Worm (Caenorhabditis elegans) whole organism, young adult: Measurements from ENCODE around the gene F26D2.15.

Experiments used
- B0035.1 ChIP-seq: sonication (generic microtip); optimal IDR thresholded peaks from 2 replicates; lab custom pipeline; 2016; ENCODE audit warnings: missing genetic modification characterization, mild to moderate bottlenecking, missing compliant biosample characterization, missing genotype, missing genetic modification reagents
- B0261.1 ChIP-seq: sonication (generic microtip); optimal IDR thresholded peaks from 2 replicates; lab custom pipeline; 2016; ENCODE audit warnings: mild to moderate bottlenecking, missing genetic modification characterization, moderate library complexity, missing compliant biosample characterization
- F49E8.2 ChIP-seq: sonication (generic microtip); optimal IDR thresholded peaks from 3 replicates; lab custom pipeline; 2017; ENCODE audit warnings: missing genetic modification characterization, mild to moderate bottlenecking, missing compliant biosample characterization, antibody characterized with exemption, moderate library complexity; ENCODE audit not compliant: insufficient read depth
- K12H6.12 ChIP-seq: fragments of 200-800 bp; sonication (Bioruptor generic); optimal IDR thresholded peaks from 2 replicates; lab custom pipeline; 2018; ENCODE audit warnings: mild to moderate bottlenecking, missing genetic modification characterization, missing compliant biosample characterization
- T26A5.8 ChIP-seq: sonication (generic microtip); optimal IDR thresholded peaks from 2 replicates; lab custom pipeline; 2016; ENCODE audit warnings: missing genetic modification characterization, missing compliant biosample characterization
- Y53G8AR.9 ChIP-seq: fragments of 200-800 bp; sonication (Bioruptor generic); conservative IDR thresholded peaks from 2 replicates; pipeline ENCODE4 v1.3.6; 2022; ENCODE audit warnings: missing genetic modification reagents, missing genetic modification characterization, missing compliant biosample characterization
- Y56A3A.18 ChIP-seq: fragments of 200-800 bp; sonication (Bioruptor generic); IDR thresholded peaks from 2 replicates; pipeline ENCODE4 v1.3.6; 2022; ENCODE audit warnings: missing genetic modification reagents, missing genetic modification characterization, missing compliant biosample characterization
- attf-3 ChIP-seq: fragments of 200-800 bp; sonication (Bioruptor generic); conservative IDR thresholded peaks from 2 replicates; pipeline ENCODE4 v1.3.6; 2022; ENCODE audit warnings: missing genetic modification reagents, missing genetic modification characterization, missing compliant biosample characterization
- dox-1 ChIP-seq: fragments of 200-800 bp; sonication (Bioruptor generic); IDR thresholded peaks from 2 replicates; pipeline ENCODE4 v1.3.6; 2022; ENCODE audit warnings: missing genetic modification reagents, missing genetic modification characterization, missing compliant biosample characterization
- him-1 ChIP-seq: sonication (generic microtip); optimal IDR thresholded peaks from 2 replicates; lab custom pipeline; 2016; ENCODE audit warnings: missing genotype, missing genetic modification reagents, missing genetic modification characterization, missing compliant biosample characterization
- let-526 ChIP-seq: fragments of 200-800 bp; sonication (Bioruptor generic); IDR thresholded peaks from 2 replicates; pipeline ENCODE4 v1.3.6; 2022; ENCODE audit warnings: missing genetic modification reagents, missing genetic modification characterization, missing compliant biosample characterization
- lin-26 ChIP-seq: fragments of 200-800 bp; sonication (Bioruptor generic); IDR thresholded peaks from 2 replicates; pipeline ENCODE4 v1.3.6; 2022; ENCODE audit warnings: missing genetic modification reagents, missing genetic modification characterization, missing compliant biosample characterization
- lsl-1 ChIP-seq: fragments of 200-800 bp; sonication (Bioruptor generic); optimal IDR thresholded peaks from 2 replicates; lab custom pipeline; 2018; ENCODE audit warnings: mild to moderate bottlenecking, missing genetic modification characterization, moderate library complexity, missing compliant biosample characterization
- mel-28 ChIP-seq: sonication (generic microtip); optimal IDR thresholded peaks from 2 replicates; lab custom pipeline; 2016; ENCODE audit warnings: borderline replicate concordance, mild to moderate bottlenecking, missing genetic modification characterization, missing compliant biosample characterization
- nfyb-1 ChIP-seq: fragments of 200-800 bp; sonication (Bioruptor generic); IDR thresholded peaks from 2 replicates; pipeline ENCODE4 v1.3.6; 2022; ENCODE audit warnings: missing genetic modification reagents, missing genetic modification characterization, missing compliant biosample characterization
- nhr-90 ChIP-seq: sonication (generic microtip); optimal IDR thresholded peaks from 2 replicates; lab custom pipeline; 2016; ENCODE audit warnings: missing genotype, mild to moderate bottlenecking, missing genetic modification characterization, missing compliant biosample characterization
- pbrm-1 ChIP-seq: fragments of 200-800 bp; sonication (Bioruptor generic); IDR thresholded peaks from 2 replicates; pipeline ENCODE4 v1.3.6; 2022; ENCODE audit warnings: missing genetic modification reagents, missing genetic modification characterization, missing compliant biosample characterization
- rcor-1 ChIP-seq: fragments of 200-800 bp; sonication (Bioruptor generic); IDR thresholded peaks from 2 replicates; pipeline ENCODE4 v1.3.6; 2022; ENCODE audit warnings: missing genetic modification reagents, missing genetic modification characterization, missing compliant biosample characterization
- repo-1 ChIP-seq: sonication (generic microtip); optimal IDR thresholded peaks from 2 replicates; lab custom pipeline; 2017; ENCODE audit warnings: mild to moderate bottlenecking, missing genetic modification characterization, missing compliant biosample characterization
- rpc-1 ChIP-seq, 2 experiments: fragments of 150-350 bp in 1 of 2; sonication (generic microtip) in 1 of 2; optimal IDR thresholded peaks; 2 replicates each; lab custom pipeline; 2014 to 2018; ENCODE audit warnings: missing biosample characterization in 1 of 2, missing genetic modification characterization in 1 of 2, missing genetic modification reagents in 1 of 2, missing genotype in 1 of 2
- sdz-38 ChIP-seq: sonication (generic microtip); optimal IDR thresholded peaks from 2 replicates; lab custom pipeline; 2016; ENCODE audit warnings: missing genotype, missing genetic modification characterization, missing compliant biosample characterization
- snpc-1.1 ChIP-seq: sonication (generic microtip); optimal IDR thresholded peaks from 2 replicates; lab custom pipeline; 2017; ENCODE audit warnings: missing genetic modification characterization, mild to moderate bottlenecking, missing compliant biosample characterization, antibody characterized with exemption, moderate library complexity, missing genotype, missing genetic modification reagents; ENCODE audit not compliant: insufficient read depth
- snpc-4 ChIP-seq, 5 experiments: fragments of 150-350 bp in 1 of 5; sonication (generic microtip) in 4 of 5; optimal IDR thresholded peaks; 2 replicates each; lab custom pipeline; 2014 to 2018; ENCODE audit warnings: missing genetic modification characterization in 5 of 5, missing biosample characterization in 3 of 5, antibody characterized with exemption in 2 of 5, mild to moderate bottlenecking in 2 of 5, missing compliant biosample characterization in 2 of 5, missing genotype in 2 of 5, moderate library complexity in 2 of 5, missing genetic modification reagents in 1 of 5
- tbp1 ChIP-seq: fragments of 200-800 bp; sonication (Bioruptor generic); optimal IDR thresholded peaks from 2 replicates; lab custom pipeline; 2018; ENCODE audit warnings: mild to moderate bottlenecking, missing genetic modification characterization, missing compliant biosample characterization
- zim-3 ChIP-seq: sonication (generic microtip); optimal IDR thresholded peaks from 2 replicates; lab custom pipeline; 2017; ENCODE audit warnings: mild to moderate bottlenecking, missing genetic modification characterization, moderate library complexity, missing compliant biosample characterization
- ztf-28 ChIP-seq: fragments of 200-800 bp; sonication (Bioruptor generic); IDR thresholded peaks from 2 replicates; pipeline ENCODE4 v1.3.6; 2022; ENCODE audit warnings: missing genetic modification reagents, missing genetic modification characterization, missing compliant biosample characterization
- ztf-3 ChIP-seq: fragments of 200-800 bp; sonication (Bioruptor generic); optimal IDR thresholded peaks from 2 replicates; lab custom pipeline; 2018; ENCODE audit warnings: mild to moderate bottlenecking, missing genetic modification characterization, missing compliant biosample characterization

F26D2.15 gene

ce11 chrV:16471995-16472563 lies 34.4 kb downstream of the F26D2.15 start, which contains the start of gene srw-35:
Gene srw-35 (plus strand): TSS chrV:16472513.
- 0 out of 2 replicates have a peak, but pooled peaks have one; percentile 14 for TF ChIP-seq ztf-28 (GFP tag; lab: Robert Waterston, UW)
- TF ChIP-seq dox-1, result no peak
- peak; percentile 76 for TF ChIP-seq snpc-1.1 (tag; lab: Kevin White, UChicago)
- TF ChIP-seq snpc-4 (GFP tag; optimal IDR thresholded peaks at IDR 0.05; lab: Kevin White, UChicago), result peak; percentile 26
- peak in 3 of 4 experiments; percentile 23 to 94 (median 82) for TF ChIP-seq snpc-4 (tag; optimal IDR thresholded peaks at IDR 0.05; lab: Kevin White, UChicago)
- no peak for TF ChIP-seq Y53G8AR.9 (GFP tag; lab: Robert Waterston, UW)

DNA sequence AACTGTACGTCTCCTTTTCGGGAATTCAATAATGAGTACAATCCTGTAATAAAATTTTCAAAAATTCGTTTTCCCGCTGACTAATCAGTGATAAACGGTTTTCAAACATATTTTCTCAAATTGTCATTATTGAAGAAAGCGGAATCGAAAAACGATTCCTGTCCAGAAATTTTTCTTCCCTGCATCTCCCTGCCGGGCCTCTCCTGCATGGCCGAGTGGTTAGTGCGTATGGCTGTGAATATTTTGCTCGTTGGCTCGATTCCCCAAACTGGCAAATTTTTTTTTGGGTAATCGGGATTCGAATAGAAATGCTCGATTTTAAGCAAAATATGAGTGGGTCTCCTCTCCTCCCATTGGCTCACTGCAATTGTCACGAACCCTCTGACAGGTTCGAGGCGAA lies 37.0 kb downstream of the F26D2.15 start:
- TF ChIP-seq lin-26 (GFP tag; lab: Robert Waterston, UW), result 0 out of 2 replicates have a peak, but pooled peaks have one; percentile 14
- TF ChIP-seq tbp1 (GFP tag; lab: Kevin White, UChicago), result peak; percentile 82
- 0 out of 2 replicates have a peak, but pooled peaks have one; percentile 49 for TF ChIP-seq Y56A3A.18
- TF ChIP-seq B0261.1 (tag; lab: Kevin White, UChicago), result peak; percentile 62
- TF ChIP-seq rpc-1 (optimal IDR thresholded peaks at IDR 0.05; lab: Kevin White, UChicago), result peak; percentile 4
- peak; percentile 55 for TF ChIP-seq rpc-1 (tag; optimal IDR thresholded peaks at IDR 0.05; lab: Kevin White, UChicago)
- 0 out of 2 replicates have a peak, but pooled peaks have one; percentile 23 for TF ChIP-seq nfyb-1
- TF ChIP-seq pbrm-1, result 0 out of 2 replicates have a peak, but pooled peaks have one; percentile 24
- TF ChIP-seq, all 124 proteins: peak for 7; not testable (repeated sequence) for 117

ce11 chrV:16479275-16479674 lies 41.6 kb downstream of the F26D2.15 start, which contains the start of gene T08G3.11:
Gene T08G3.11 (minus strand): TSS chrV:16479375.
- no peak for TF ChIP-seq B0035.1 (tag; lab: Kevin White, UChicago)
- no peak for TF ChIP-seq tbp1 (GFP tag; lab: Kevin White, UChicago)
- no peak for TF ChIP-seq nhr-90 (tag; lab: Kevin White, UChicago)

- no peak for TF ChIP-seq T26A5.8 (tag; lab: Kevin White, UChicago)
- no peak for TF ChIP-seq let-526
- no peak for TF ChIP-seq Y53G8AR.9 (GFP tag; lab: Robert Waterston, UW)
- no peak for TF ChIP-seq him-1
- TF ChIP-seq zim-3, result no peak
- no peak for TF ChIP-seq K12H6.12
- no peak for TF ChIP-seq snpc-4 (GFP tag; optimal IDR thresholded peaks at IDR 0.05; lab: Kevin White, UChicago)
- TF ChIP-seq snpc-4 (tag; optimal IDR thresholded peaks at IDR 0.05; lab: Kevin White, UChicago), result no peak
- TF ChIP-seq rcor-1 (GFP tag; lab: Robert Waterston, UW), result no peak
- no peak for TF ChIP-seq attf-3 (GFP tag; lab: Robert Waterston, UW)
- TF ChIP-seq lsl-1 (GFP tag; lab: Kevin White, UChicago), result no peak
- TF ChIP-seq sdz-38 (tag; lab: Kevin White, UChicago), result no peak
Observed at ce11 chrV:16480919-16481630, 43.4 kb downstream of the F26D2.15 start, which contains the start of the genes F57E7.4 and spig-6. Gene F57E7.4 (minus strand): TSS chrV:16481019. Gene spig-6 (plus strand): TSS chrV:16481580.

- no peak for TF ChIP-seq ztf-3 (GFP tag; lab: Kevin White, UChicago)
- no peak for TF ChIP-seq mel-28 (tag; lab: Kevin White, UChicago)
- no peak for TF ChIP-seq repo-1 (tag; lab: Kevin White, UChicago)
- TF ChIP-seq F49E8.2 (tag; lab: Kevin White, UChicago), result no peak
Observed at ce11 chrV:16483044-16483443, 45.4 kb downstream of the F26D2.15 start, which contains the start of gene F57E7.2. Gene F57E7.2 (minus strand): TSS chrV:16483144.
